Fruit fly (Drosophila melanogaster): ENCODE data around the gene kirre.

dm6 chrX:3161542-3162377 is 421.6 kb downstream of the kirre start:
- TF ChIP-seq CG8478 (optimal IDR thresholded peaks at IDR 0.05) (no peak), CTCF (optimal IDR thresholded peaks at IDR 0.05) (no peak)
